Fruit fly (Drosophila melanogaster) whole organism, prepupa: ENCODE measurements around the gene Arf1.
A peak's percentile ranks its signal among the peaks of the same experiment; 100 is the strongest.

Source experiments
- CG10631 ChIP-seq: fragments of 200-800 bp; sonication (Bioruptor generic); optimal IDR thresholded peaks from 2 replicates; lab custom pipeline; 2016; ENCODE audit warnings: missing biosample characterization, missing genetic modification characterization
- CG10669 ChIP-seq: fragments of 200-800 bp; sonication (Bioruptor generic); optimal IDR thresholded peaks from 3 replicates; lab custom pipeline; 2018; ENCODE audit warnings: missing biosample characterization, mild to moderate bottlenecking, missing genetic modification characterization, moderate library complexity
- CG11294 ChIP-seq: fragments of 200-800 bp; sonication (Bioruptor generic); IDR thresholded peaks from 2 replicates; pipeline ENCODE4 v1.3.6; 2022; ENCODE audit warnings: missing biosample characterization, missing genetic modification characterization
- CG11762 ChIP-seq: fragments of 200-800 bp; sonication (Bioruptor generic); optimal IDR thresholded peaks from 3 replicates; lab custom pipeline; 2016; ENCODE audit warnings: missing biosample characterization, missing genetic modification characterization; ENCODE audit not compliant: insufficient read depth
- CG11902 ChIP-seq: fragments of 200-800 bp; sonication (Bioruptor generic); optimal IDR thresholded peaks from 3 replicates; lab custom pipeline; 2016; ENCODE audit warnings: missing biosample characterization, missing genetic modification characterization
- CG15336 ChIP-seq: fragments of 200-800 bp; sonication (Bioruptor generic); IDR thresholded peaks from 2 replicates; pipeline ENCODE4 v1.3.6; 2022; ENCODE audit warnings: missing biosample characterization, missing genetic modification characterization
- CG1621 ChIP-seq: fragments of 200-800 bp; sonication (Bioruptor generic); optimal IDR thresholded peaks from 3 replicates; lab custom pipeline; 2018; ENCODE audit warnings: missing biosample characterization, mild to moderate bottlenecking, missing genetic modification characterization
- CG16779 ChIP-seq: fragments of 200-800 bp; sonication (Bioruptor generic); optimal IDR thresholded peaks from 3 replicates; lab custom pipeline; 2017; ENCODE audit warnings: missing biosample characterization, mild to moderate bottlenecking, missing genetic modification characterization
- CG31627 ChIP-seq: fragments of 200-800 bp; sonication (Bioruptor generic); optimal IDR thresholded peaks from 3 replicates; lab custom pipeline; 2016; ENCODE audit warnings: missing biosample characterization, missing genetic modification characterization
- CG32006 ChIP-seq: fragments of 200-800 bp; sonication (Bioruptor generic); optimal IDR thresholded peaks from 3 replicates; lab custom pipeline; 2017; ENCODE audit warnings: missing biosample characterization, mild to moderate bottlenecking, missing genetic modification characterization
- CG34406 ChIP-seq: fragments of 200-800 bp; sonication (Bioruptor generic); optimal IDR thresholded peaks from 3 replicates; lab custom pipeline; 2016; ENCODE audit warnings: missing biosample characterization, missing genetic modification characterization
- CG6163 ChIP-seq: fragments of 200-800 bp; sonication (Bioruptor generic); IDR thresholded peaks from 3 replicates; pipeline ENCODE4 v1.3.6; 2022; ENCODE audit warnings: missing biosample characterization, missing genetic modification characterization
- CG6276 ChIP-seq: fragments of 200-800 bp; sonication (Bioruptor generic); optimal IDR thresholded peaks from 2 replicates; lab custom pipeline; 2017; ENCODE audit warnings: missing biosample characterization, mild to moderate bottlenecking, missing genetic modification characterization
- CG6792 ChIP-seq: fragments of 200-800 bp; sonication (Bioruptor generic); optimal IDR thresholded peaks from 3 replicates; lab custom pipeline; 2016; ENCODE audit warnings: missing biosample characterization, missing genetic modification characterization
- CG6808 ChIP-seq: fragments of 200-800 bp; sonication (Bioruptor generic); optimal IDR thresholded peaks from 3 replicates; lab custom pipeline; 2017; ENCODE audit warnings: missing biosample characterization, missing genetic modification characterization, mild to moderate bottlenecking, moderate library complexity, missing genetic modification reagents
- CG6854 ChIP-seq: fragments of 200-800 bp; sonication (Bioruptor generic); optimal IDR thresholded peaks from 2 replicates; lab custom pipeline; 2017; ENCODE audit warnings: missing biosample characterization, mild to moderate bottlenecking, missing genetic modification characterization
- CG7368 ChIP-seq: fragments of 200-800 bp; sonication (Bioruptor generic); optimal IDR thresholded peaks from 3 replicates; lab custom pipeline; 2016; ENCODE audit warnings: missing biosample characterization, missing genetic modification characterization
- CG8119 ChIP-seq: fragments of 200-800 bp; sonication (Bioruptor generic); IDR thresholded peaks from 3 replicates; pipeline ENCODE4 v1.3.6; 2022; ENCODE audit warnings: missing biosample characterization, missing genetic modification characterization
- CG8319 ChIP-seq: fragments of 200-800 bp; sonication (Bioruptor generic); optimal IDR thresholded peaks from 3 replicates; lab custom pipeline; 2016; ENCODE audit warnings: missing biosample characterization, missing genetic modification characterization
- CG8632 ChIP-seq: fragments of 200-800 bp; sonication (Bioruptor generic); optimal IDR thresholded peaks from 3 replicates; lab custom pipeline; 2016; ENCODE audit warnings: missing biosample characterization, missing genetic modification characterization
- Eip75B ChIP-seq: fragments of 200-800 bp; sonication (Bioruptor generic); optimal IDR thresholded peaks from 3 replicates; lab custom pipeline; 2016; ENCODE audit warnings: missing biosample characterization, missing genetic modification characterization
- Eip78C ChIP-seq: fragments of 200-800 bp; sonication (Bioruptor generic); peaks from one replicate; lab custom pipeline; 2016; ENCODE audit warnings: missing biosample characterization, missing genetic modification characterization
- Eip93F ChIP-seq: fragments of 200-800 bp; sonication (Bioruptor generic); optimal IDR thresholded peaks from 2 replicates; lab custom pipeline; 2016; ENCODE audit warnings: missing biosample characterization, mild to moderate bottlenecking, missing genetic modification characterization
- Ets21C ChIP-seq: fragments of 200-800 bp; sonication (Bioruptor generic); optimal IDR thresholded peaks from 3 replicates; lab custom pipeline; 2016; ENCODE audit warnings: missing biosample characterization, missing genetic modification characterization
- Ets96B ChIP-seq: fragments of 200-800 bp; optimal IDR thresholded peaks from 2 replicates; lab custom pipeline; 2019; ENCODE audit warnings: missing biosample characterization, mild to moderate bottlenecking, missing genetic modification characterization, moderate library complexity
- Gug ChIP-seq: fragments of 200-800 bp; sonication (Bioruptor generic); IDR thresholded peaks from 2 replicates; pipeline ENCODE4 v1.3.6; 2022; ENCODE audit warnings: missing biosample characterization, missing genetic modification characterization
- Hr39 ChIP-seq: fragments of 200-800 bp; sonication (Bioruptor generic); optimal IDR thresholded peaks from 2 replicates; lab custom pipeline; 2016; ENCODE audit warnings: missing biosample characterization, missing genetic modification characterization
- Hr4 ChIP-seq: fragments of 200-800 bp; sonication (Bioruptor generic); optimal IDR thresholded peaks from 3 replicates; lab custom pipeline; 2016; ENCODE audit warnings: missing biosample characterization, missing genetic modification characterization
- Lpt ChIP-seq: fragments of 200-800 bp; sonication (Bioruptor generic); optimal IDR thresholded peaks from 3 replicates; lab custom pipeline; 2016; ENCODE audit warnings: missing biosample characterization, missing genetic modification characterization
- Met ChIP-seq: fragments of 200-800 bp; sonication (Bioruptor generic); optimal IDR thresholded peaks from 3 replicates; lab custom pipeline; 2016; ENCODE audit warnings: missing biosample characterization, missing genetic modification characterization
- OdsH ChIP-seq: fragments of 200-800 bp; sonication (Bioruptor generic); optimal IDR thresholded peaks from 3 replicates; lab custom pipeline; 2016; ENCODE audit warnings: missing biosample characterization, missing genetic modification characterization
- Smox ChIP-seq: fragments of 200-800 bp; sonication (Bioruptor generic); optimal IDR thresholded peaks from 3 replicates; lab custom pipeline; 2016; ENCODE audit warnings: missing biosample characterization, missing genetic modification characterization
- Sox102F ChIP-seq: fragments of 200-800 bp; sonication (Bioruptor generic); optimal IDR thresholded peaks from 2 replicates; lab custom pipeline; 2016; ENCODE audit warnings: missing biosample characterization, mild to moderate bottlenecking, missing genetic modification characterization
- Sox14 ChIP-seq: fragments of 200-800 bp; sonication (Bioruptor generic); optimal IDR thresholded peaks from 3 replicates; lab custom pipeline; 2016; ENCODE audit warnings: missing biosample characterization, missing genetic modification characterization
- Sox15 ChIP-seq: fragments of 200-800 bp; sonication (Bioruptor generic); optimal IDR thresholded peaks from 3 replicates; lab custom pipeline; 2016; ENCODE audit warnings: missing biosample characterization, missing genetic modification characterization
- achi ChIP-seq: fragments of 200-800 bp; sonication (Bioruptor generic); optimal IDR thresholded peaks from 3 replicates; lab custom pipeline; 2016; ENCODE audit warnings: missing biosample characterization, missing genetic modification characterization
- acj6 ChIP-seq: fragments of 200-800 bp; sonication (Bioruptor generic); optimal IDR thresholded peaks from 3 replicates; lab custom pipeline; 2016; ENCODE audit warnings: missing biosample characterization, missing genetic modification characterization
- dac ChIP-seq: fragments of 200-800 bp; sonication (Bioruptor generic); optimal IDR thresholded peaks from 2 replicates; lab custom pipeline; 2017; ENCODE audit warnings: missing biosample characterization, mild to moderate bottlenecking, missing genetic modification characterization
- dsx ChIP-seq: fragments of 200-800 bp; optimal IDR thresholded peaks from 3 replicates; lab custom pipeline; 2019; ENCODE audit warnings: missing biosample characterization, mild to moderate bottlenecking, missing genetic modification characterization, moderate library complexity; ENCODE audit not compliant: poor library complexity, severe bottlenecking
- eg ChIP-seq: fragments of 200-800 bp; sonication (Bioruptor generic); IDR thresholded peaks from 3 replicates; pipeline ENCODE4 v1.3.6; 2022; ENCODE audit warnings: missing biosample characterization, missing genetic modification characterization
- fd59A ChIP-seq: fragments of 200-800 bp; sonication (Bioruptor generic); optimal IDR thresholded peaks from 2 replicates; lab custom pipeline; 2017; ENCODE audit warnings: missing biosample characterization, mild to moderate bottlenecking, missing genetic modification characterization, missing genetic modification reagents
- fd85E ChIP-seq: fragments of 200-800 bp; sonication (Bioruptor generic); optimal IDR thresholded peaks from 3 replicates; lab custom pipeline; 2016; ENCODE audit warnings: missing biosample characterization, missing genetic modification characterization
- fkh ChIP-seq: fragments of 200-800 bp; sonication (Bioruptor generic); optimal IDR thresholded peaks from 3 replicates; lab custom pipeline; 2017; ENCODE audit warnings: missing biosample characterization, mild to moderate bottlenecking, missing genetic modification characterization, moderate library complexity
- lz ChIP-seq: fragments of 200-800 bp; sonication (Bioruptor generic); optimal IDR thresholded peaks from 3 replicates; lab custom pipeline; 2016; ENCODE audit warnings: missing biosample characterization, missing genetic modification characterization
- net ChIP-seq: fragments of 200-800 bp; sonication (Bioruptor generic); optimal IDR thresholded peaks from 3 replicates; lab custom pipeline; 2016; ENCODE audit warnings: missing biosample characterization, missing genetic modification characterization
- pdm3 ChIP-seq: fragments of 200-800 bp; sonication (Bioruptor generic); optimal IDR thresholded peaks from 3 replicates; lab custom pipeline; 2016; ENCODE audit warnings: missing biosample characterization, missing genetic modification characterization
- spab ChIP-seq: fragments of 200-800 bp; sonication (Bioruptor generic); optimal IDR thresholded peaks from 2 replicates; lab custom pipeline; 2017; ENCODE audit warnings: missing biosample characterization, mild to moderate bottlenecking, missing genetic modification characterization, missing genetic modification reagents
- ss ChIP-seq, 2 experiments: fragments of 200-800 bp; sonication (Bioruptor generic); optimal IDR thresholded peaks; 2 replicates in 1 of 2; 3 replicates in 1 of 2; lab custom pipeline; 2017 to 2018; ENCODE audit warnings: mild to moderate bottlenecking in 2 of 2, missing biosample characterization in 2 of 2, missing genetic modification characterization in 2 of 2, moderate library complexity in 1 of 2
- svp ChIP-seq: fragments of 200-800 bp; sonication (Bioruptor generic); peaks from one replicate; lab custom pipeline; 2016; ENCODE audit warnings: missing biosample characterization, missing genetic modification characterization
- topi ChIP-seq: fragments of 200-800 bp; sonication (Bioruptor generic); optimal IDR thresholded peaks from 3 replicates; lab custom pipeline; 2016; ENCODE audit warnings: missing biosample characterization, missing genetic modification characterization
- vri ChIP-seq: fragments of 200-800 bp; sonication (Bioruptor generic); optimal IDR thresholded peaks from 3 replicates; lab custom pipeline; 2016; ENCODE audit warnings: missing biosample characterization, mild to moderate bottlenecking, missing genetic modification characterization

The Arf1 gene

dm6 chr3L:22878723-22879343 is 6.8 kb upstream of the Arf1 start, which contains the start of the genes Chro and Ssl1:
Gene Chro (minus strand): TSS chr3L:22878984.
Gene Ssl1 (plus strand): TSS chr3L:22879089.
- TF ChIP-seq achi (GFP tag; lab: Kevin White, UChicago) (peak; percentile 99), Ets21C (GFP tag; lab: Kevin White, UChicago) (peak; percentile 100), pdm3 (peak; percentile 100), eg (GFP tag; lab: Robert Waterston, UW) (peak; percentile 100), Sox15 (GFP tag; lab: Kevin White, UChicago) (peak; percentile 100), CG6808 (GFP tag; lab: Kevin White, UChicago) (peak; percentile 99), CG11294 (GFP tag; lab: Robert Waterston, UW) (peak; percentile 99), CG6792 (GFP tag; lab: Kevin White, UChicago) (peak; percentile 100), net (GFP tag; lab: Kevin White, UChicago) (peak; percentile 100), CG6854 (peak; percentile 100), Hr39 (peak; percentile 100), Met (GFP tag; lab: Kevin White, UChicago) (peak; percentile 100), OdsH (GFP tag; lab: Kevin White, UChicago) (peak; percentile 100), CG15336 (GFP tag; lab: Robert Waterston, UW) (peak; percentile 100), Eip75B (GFP tag; lab: Kevin White, UChicago) (peak; percentile 100), Hr4 (GFP tag; lab: Kevin White, UChicago) (peak; percentile 100), Eip93F (GFP tag; lab: Kevin White, UChicago) (peak; percentile 100), CG6163 (GFP tag; lab: Robert Waterston, UW) (peak; percentile 100), ss (GFP tag; optimal IDR thresholded peaks at IDR 0.05; lab: Kevin White, UChicago) (peak; percentile 99 to 100), CG1621 (tag; lab: Kevin White, UChicago) (peak; percentile 100), dac (GFP tag; lab: Kevin White, UChicago) (peak; percentile 100), Ets96B (tag; lab: Kevin White, UChicago) (peak; percentile 100), fd59A (GFP tag; lab: Kevin White, UChicago) (peak; percentile 100), spab (GFP tag; lab: Kevin White, UChicago) (peak; percentile 100), CG11902 (GFP tag; lab: Kevin White, UChicago) (peak; percentile 100), CG32006 (GFP tag; lab: Kevin White, UChicago) (peak; percentile 100), CG6276 (GFP tag; lab: Kevin White, UChicago) (peak; percentile 100), CG34406 (GFP tag; lab: Kevin White, UChicago) (peak; percentile 100), dsx (peak; percentile 99), vri (peak; percentile 100), Smox (GFP tag; lab: Kevin White, UChicago) (peak; percentile 100), topi (peak; percentile 100), Lpt (GFP tag; lab: Kevin White, UChicago) (peak; percentile 100), CG16779 (tag; lab: Kevin White, UChicago) (peak; percentile 99), acj6 (GFP tag; lab: Kevin White, UChicago) (peak; percentile 100), CG10669 (peak; percentile 100), Sox102F (GFP tag; lab: Kevin White, UChicago) (peak; percentile 100), Sox14 (GFP tag; lab: Kevin White, UChicago) (peak; percentile 100), CG8319 (peak; percentile 100), fd85E (GFP tag; lab: Kevin White, UChicago) (peak; percentile 99), CG7368 (GFP tag; lab: Kevin White, UChicago) (peak; percentile 100), Gug (GFP tag; lab: Robert Waterston, UW) (peak; percentile 100), CG8632 (peak; percentile 100), CG11762 (peak; percentile 100), CG10631 (GFP tag; lab: Kevin White, UChicago) (peak; percentile 100), Eip78C (peak; percentile 100), CG31627 (GFP tag; lab: Kevin White, UChicago) (peak; percentile 100), fkh (GFP tag; lab: Kevin White, UChicago) (peak; percentile 96), CG8119 (GFP tag; lab: Robert Waterston, UW) (peak; percentile 100), lz (GFP tag; lab: Kevin White, UChicago) (peak; percentile 100), svp (GFP tag; lab: Kevin White, UChicago) (peak; percentile 100)
